Fruit fly (Drosophila melanogaster): ENCODE results near the gene CG1409.

dm6 chrX:7873172-7873930 lies 15.4 kb downstream of the CG1409 start, which contains the start of gene dec:
- no peak for TF ChIP-seq pan (optimal IDR thresholded peaks at IDR 0.05)
- no peak for TF ChIP-seq usp (GFP tag; optimal IDR thresholded peaks at IDR 0.05)
- no peak for TF ChIP-seq CG8478 (optimal IDR thresholded peaks at IDR 0.05)
- no peak for TF ChIP-seq psq (optimal IDR thresholded peaks at IDR 0.05)

Measured in whole organism.